Worm (Caenorhabditis elegans) whole organism, L1 larva: ENCODE data around the gene R08F11.1.

Experiments
- C16A3.4 ChIP-seq: fragments of 150-350 bp; optimal IDR thresholded peaks from 2 replicates; lab custom pipeline; 2014; ENCODE audit warnings: missing biosample characterization, missing genetic modification characterization
- ama-1 ChIP-seq: fragments of 150-350 bp; optimal IDR thresholded peaks from 2 replicates; lab custom pipeline; 2014
- nhr-12 ChIP-seq: sonication (generic microtip); optimal IDR thresholded peaks from 2 replicates; lab custom pipeline; 2017; ENCODE audit warnings: missing biosample characterization, missing genetic modification characterization

- TF ChIP-seq nhr-12 (tag; lab: Kevin White, UChicago) (no peak), C16A3.4 (tag; lab: Kevin White, UChicago) (no peak), ama-1 (no peak)
Measured at ce11 chrV:3756887-3757286, 27.1 kb downstream of the R08F11.1 start, which contains the start of gene gid-7.
